Worm (Caenorhabditis elegans) whole organism, late embryonic: ENCODE measurements around the gene F31B12.4.

ENCODE experiments used
- K02D7.2 ChIP-seq: sonication (generic microtip); optimal IDR thresholded peaks from 2 replicates; lab custom pipeline; 2017; ENCODE audit warnings: mild to moderate bottlenecking, missing genetic modification characterization, missing compliant biosample characterization
- ceh-14 ChIP-seq: sonication (generic microtip); optimal IDR thresholded peaks from 2 replicates; lab custom pipeline; 2016; ENCODE audit warnings: missing genotype, missing genetic modification characterization, missing compliant biosample characterization
- ceh-31 ChIP-seq: sonication (generic microtip); optimal IDR thresholded peaks from 2 replicates; lab custom pipeline; 2016; ENCODE audit warnings: missing genetic modification characterization, missing compliant biosample characterization
- ceh-48 ChIP-seq: sonication (generic microtip); optimal IDR thresholded peaks from 2 replicates; lab custom pipeline; 2016; ENCODE audit warnings: missing genetic modification characterization, inconsistent platforms, missing compliant biosample characterization
- ceh-9 ChIP-seq: sonication (generic microtip); optimal IDR thresholded peaks from 2 replicates; lab custom pipeline; 2016; ENCODE audit warnings: mild to moderate bottlenecking, missing genetic modification characterization, inconsistent platforms, missing compliant biosample characterization
- elt-2 ChIP-seq: sonication (generic microtip); optimal IDR thresholded peaks from 2 replicates; lab custom pipeline; 2016; ENCODE audit warnings: missing genetic modification reagents, missing genetic modification characterization, missing compliant biosample characterization
- ets-4 ChIP-seq: sonication (generic microtip); optimal IDR thresholded peaks from 2 replicates; lab custom pipeline; 2016; ENCODE audit warnings: missing genetic modification characterization, missing compliant biosample characterization
- eyg-1 ChIP-seq: sonication (generic microtip); optimal IDR thresholded peaks from 2 replicates; lab custom pipeline; 2016; ENCODE audit warnings: missing genotype, missing genetic modification characterization, missing compliant biosample characterization
- fkh-6 ChIP-seq: sonication (generic microtip); optimal IDR thresholded peaks from 2 replicates; lab custom pipeline; 2016; ENCODE audit warnings: missing genetic modification characterization, missing compliant biosample characterization
- hlh-30 ChIP-seq: sonication (generic microtip); optimal IDR thresholded peaks from 2 replicates; lab custom pipeline; 2017; ENCODE audit warnings: antibody characterized with exemption, missing genetic modification characterization, missing compliant biosample characterization; ENCODE audit not compliant: insufficient read depth
- nhr-11 ChIP-seq: fragments of 150-350 bp; optimal IDR thresholded peaks from 2 replicates; lab custom pipeline; 2014; ENCODE audit warnings: missing biosample characterization, missing genetic modification characterization
- pag-3 ChIP-seq: sonication (generic microtip); optimal IDR thresholded peaks from 2 replicates; lab custom pipeline; 2016; ENCODE audit warnings: missing compliant biosample characterization, missing genetic modification characterization, borderline replicate concordance

DNA sequence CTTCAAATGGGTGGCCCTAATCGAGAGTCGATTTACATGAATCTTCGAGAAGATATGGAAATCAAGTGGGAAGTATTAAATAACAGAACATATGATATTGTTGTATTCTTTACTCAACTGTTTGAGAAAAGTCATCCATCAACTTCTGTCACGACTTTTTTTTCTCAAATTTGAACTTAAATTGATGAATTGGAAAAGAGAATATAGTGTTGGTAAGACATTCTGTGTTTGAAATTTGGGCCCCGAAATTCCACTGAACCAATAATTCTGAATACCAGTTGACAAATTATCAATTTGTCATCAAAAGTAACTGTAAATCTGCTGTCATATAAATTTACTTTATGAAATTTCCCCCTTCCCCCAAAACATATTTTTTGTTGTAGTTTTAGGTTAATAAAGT, 42.4 kb downstream of the F31B12.4 start:
- TF ChIP-seq ceh-48 (no peak), ceh-14 (tag; lab: Kevin White, UChicago) (no peak), hlh-30 (tag; lab: Kevin White, UChicago) (no peak), elt-2 (no peak), nhr-11 (no peak), fkh-6 (tag; lab: Kevin White, UChicago) (no peak), ets-4 (tag; lab: Kevin White, UChicago) (no peak), pag-3 (tag; lab: Kevin White, UChicago) (no peak), ceh-31 (tag; lab: Kevin White, UChicago) (no peak), K02D7.2 (tag; lab: Kevin White, UChicago) (no peak), eyg-1 (tag; lab: Kevin White, UChicago) (no peak), ceh-9 (tag; lab: Kevin White, UChicago) (no peak)
